Fruit fly (Drosophila melanogaster) whole organism: ENCODE results near the gene DCP2.
A peak's percentile ranks its signal among the peaks of the same experiment; 100 is the strongest.

Experiments used
- CG8478 ChIP-seq: fragments of >200 bp; optimal IDR thresholded peaks from 2 replicates; lab custom pipeline; 2018; ENCODE audit warnings: inconsistent platforms
- Dll ChIP-seq: fragments of >200 bp; optimal IDR thresholded peaks from 2 replicates; lab custom pipeline; 2017
- EcR ChIP-seq, 2 experiments: fragments of >200 bp; optimal IDR thresholded peaks; 2 replicates each; lab custom pipeline; 2017; ENCODE audit warnings: missing biosample characterization in 2 of 2, missing genetic modification characterization in 2 of 2, missing genetic modification reagents in 2 of 2
- pan ChIP-seq: fragments of >200 bp; optimal IDR thresholded peaks from 2 replicates; lab custom pipeline; 2017
- psq ChIP-seq: fragments of >200 bp; optimal IDR thresholded peaks from 2 replicates; lab custom pipeline; 2017

DNA sequence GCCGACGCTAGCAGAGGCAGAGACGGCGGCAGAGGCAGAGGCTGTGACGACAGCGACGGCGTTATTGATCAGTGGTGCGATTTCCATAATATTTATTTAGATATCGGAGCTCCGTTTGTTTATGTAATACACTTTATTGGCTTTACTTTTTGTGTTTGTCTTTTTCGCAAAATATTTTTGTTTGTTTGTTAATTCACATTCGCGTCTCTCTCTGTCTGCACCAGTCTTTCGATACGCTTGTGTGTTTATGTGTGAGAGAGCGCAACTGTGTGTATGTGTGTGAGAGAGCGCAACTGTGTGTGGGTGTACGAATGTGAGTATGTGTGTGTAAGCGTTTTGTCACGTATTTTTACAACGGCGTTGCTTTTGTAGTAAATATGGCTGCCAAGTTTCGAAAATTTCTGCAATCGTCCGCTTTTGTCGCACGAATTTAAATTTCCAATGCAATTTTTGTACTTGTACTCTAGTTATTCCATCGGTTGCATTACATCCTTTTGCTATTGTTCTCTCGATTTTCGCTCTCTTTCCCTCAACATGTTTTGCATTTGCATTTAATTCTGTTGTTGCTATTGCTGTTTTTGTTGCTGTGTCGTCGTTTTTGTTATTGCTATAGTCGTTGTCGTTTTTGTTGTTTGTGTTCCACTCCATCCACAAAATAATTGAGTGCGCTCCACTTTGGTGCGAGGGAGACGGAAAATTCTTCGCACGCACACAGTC is 572 bp downstream of the DCP2 start:
- TF ChIP-seq CG8478 (lab: Kevin White, UChicago) (peak; percentile 76), psq (lab: Kevin White, UChicago) (no peak), Dll (no peak), pan (lab: Kevin White, UChicago) (no peak), EcR (GFP tag; optimal IDR thresholded peaks at IDR 0.05; lab: Kevin White, UChicago) (peak in 1 of 2 experiments; percentile 5)
